Worm (Caenorhabditis elegans) whole organism, young adult: ENCODE results near the gene Y39G8B.2.
A peak's percentile ranks its signal among the peaks of the same experiment; 100 is the strongest.

Experiments used
- B0019.2 ChIP-seq: fragments of 200-800 bp; sonication (Bioruptor generic); conservative IDR thresholded peaks from 2 replicates; pipeline ENCODE4 v1.3.6; 2022; ENCODE audit warnings: missing genetic modification reagents, missing genetic modification characterization, missing compliant biosample characterization
- B0035.1 ChIP-seq: sonication (generic microtip); optimal IDR thresholded peaks from 2 replicates; lab custom pipeline; 2016; ENCODE audit warnings: missing genetic modification characterization, mild to moderate bottlenecking, missing compliant biosample characterization, missing genotype, missing genetic modification reagents
- B0261.1 ChIP-seq: sonication (generic microtip); optimal IDR thresholded peaks from 2 replicates; lab custom pipeline; 2016; ENCODE audit warnings: mild to moderate bottlenecking, missing genetic modification characterization, moderate library complexity, missing compliant biosample characterization
- B0336.3 ChIP-seq: fragments of 200-800 bp; sonication (Bioruptor generic); IDR thresholded peaks from 2 replicates; pipeline ENCODE4 v1.3.6; 2022; ENCODE audit warnings: missing genetic modification characterization, missing compliant biosample characterization
- C06A6.2 ChIP-seq: fragments of 200-800 bp; sonication (Bioruptor generic); conservative IDR thresholded peaks from 2 replicates; pipeline ENCODE4 v1.3.6; 2022; ENCODE audit warnings: missing genetic modification characterization, missing compliant biosample characterization
- C17E4.6 ChIP-seq: fragments of 200-800 bp; sonication (Bioruptor generic); IDR thresholded peaks from 2 replicates; pipeline ENCODE4 v1.3.6; 2022; ENCODE audit warnings: missing genetic modification reagents, missing genetic modification characterization, missing compliant biosample characterization
- D2030.7 ChIP-seq: fragments of 200-800 bp; sonication (Bioruptor generic); IDR thresholded peaks from 2 replicates; pipeline ENCODE4 v1.3.6; 2022; ENCODE audit warnings: missing genetic modification reagents, missing genetic modification characterization, missing compliant biosample characterization
- F22D6.2 ChIP-seq: sonication (generic microtip); optimal IDR thresholded peaks from 2 replicates; lab custom pipeline; 2016; ENCODE audit warnings: mild to moderate bottlenecking, missing genetic modification characterization, missing compliant biosample characterization
- F33H1.4 ChIP-seq: fragments of 200-800 bp; sonication (Bioruptor generic); IDR thresholded peaks from 2 replicates; pipeline ENCODE4 v1.3.6; 2022; ENCODE audit warnings: missing genetic modification reagents, missing genetic modification characterization, missing compliant biosample characterization
- F39B2.1 ChIP-seq: fragments of 200-800 bp; sonication (Bioruptor generic); IDR thresholded peaks from 2 replicates; pipeline ENCODE4 v1.3.6; 2022; ENCODE audit warnings: missing genetic modification reagents, missing genetic modification characterization, missing compliant biosample characterization
- F55B11.4 ChIP-seq: sonication (generic microtip); optimal IDR thresholded peaks from 2 replicates; lab custom pipeline; 2016; ENCODE audit warnings: missing compliant biosample characterization, missing genetic modification characterization, borderline replicate concordance; ENCODE audit not compliant: insufficient read depth
- F57A8.1 ChIP-seq: fragments of 200-800 bp; sonication (Bioruptor generic); optimal IDR thresholded peaks from 2 replicates; lab custom pipeline; 2018; ENCODE audit warnings: mild to moderate bottlenecking, missing genetic modification characterization, moderate library complexity, missing compliant biosample characterization
- K12H6.12 ChIP-seq: fragments of 200-800 bp; sonication (Bioruptor generic); optimal IDR thresholded peaks from 2 replicates; lab custom pipeline; 2018; ENCODE audit warnings: mild to moderate bottlenecking, missing genetic modification characterization, missing compliant biosample characterization
- T07F8.4 ChIP-seq: sonication (generic microtip); optimal IDR thresholded peaks from 2 replicates; lab custom pipeline; 2016; ENCODE audit warnings: mild to moderate bottlenecking, missing genetic modification characterization, moderate library complexity, missing compliant biosample characterization
- T26A5.8 ChIP-seq: sonication (generic microtip); optimal IDR thresholded peaks from 2 replicates; lab custom pipeline; 2016; ENCODE audit warnings: missing genetic modification characterization, missing compliant biosample characterization
- Y53F4B.3 ChIP-seq: fragments of 200-800 bp; sonication (Bioruptor generic); IDR thresholded peaks from 2 replicates; pipeline ENCODE4 v1.3.6; 2022; ENCODE audit warnings: missing genetic modification reagents, missing genetic modification characterization, missing compliant biosample characterization
- Y56A3A.18 ChIP-seq: fragments of 200-800 bp; sonication (Bioruptor generic); IDR thresholded peaks from 2 replicates; pipeline ENCODE4 v1.3.6; 2022; ENCODE audit warnings: missing genetic modification reagents, missing genetic modification characterization, missing compliant biosample characterization
- Y79H2A.3 ChIP-seq: fragments of 200-800 bp; sonication (Bioruptor generic); conservative IDR thresholded peaks from 2 replicates; pipeline ENCODE4 v1.3.6; 2022; ENCODE audit warnings: missing genetic modification reagents, missing genetic modification characterization, missing compliant biosample characterization
- Y95B8A.8 ChIP-seq: fragments of 200-800 bp; sonication (Bioruptor generic); IDR thresholded peaks from 2 replicates; pipeline ENCODE4 v1.3.6; 2022; ENCODE audit warnings: missing genetic modification reagents, missing genetic modification characterization, missing compliant biosample characterization
- ZK185.1 ChIP-seq: sonication (generic microtip); optimal IDR thresholded peaks from 2 replicates; lab custom pipeline; 2016; ENCODE audit warnings: mild to moderate bottlenecking, missing genetic modification characterization, missing compliant biosample characterization; ENCODE audit not compliant: poor library complexity, severe bottlenecking
- atf-7 ChIP-seq: sonication (generic microtip); optimal IDR thresholded peaks from 2 replicates; lab custom pipeline; 2017; ENCODE audit warnings: mild to moderate bottlenecking, missing genetic modification characterization, missing compliant biosample characterization
- attf-5 ChIP-seq: fragments of 200-800 bp; sonication (Bioruptor generic); optimal IDR thresholded peaks from 2 replicates; lab custom pipeline; 2018; ENCODE audit warnings: mild to moderate bottlenecking, missing genetic modification characterization, missing compliant biosample characterization
- attf-6 ChIP-seq: fragments of 200-800 bp; sonication (Bioruptor generic); IDR thresholded peaks from 2 replicates; pipeline ENCODE4 v1.3.6; 2022; ENCODE audit warnings: missing genetic modification reagents, missing genetic modification characterization, missing compliant biosample characterization
- bed-2 ChIP-seq: fragments of 200-800 bp; sonication (Bioruptor generic); IDR thresholded peaks from 2 replicates; pipeline ENCODE4 v1.3.6; 2022; ENCODE audit warnings: missing genetic modification reagents, missing genetic modification characterization, missing compliant biosample characterization
- cebp-2 ChIP-seq: fragments of 200-800 bp; sonication (Bioruptor generic); IDR thresholded peaks from 2 replicates; pipeline ENCODE4 v1.3.6; 2022; ENCODE audit warnings: missing genetic modification characterization, missing compliant biosample characterization
- ceh-100 ChIP-seq: fragments of 200-800 bp; sonication (Bioruptor generic); IDR thresholded peaks from 2 replicates; pipeline ENCODE4 v1.3.6; 2022; ENCODE audit warnings: missing genetic modification reagents, missing genetic modification characterization, missing compliant biosample characterization
- ceh-27 ChIP-seq: fragments of 200-800 bp; sonication (Bioruptor generic); optimal IDR thresholded peaks from 2 replicates; lab custom pipeline; 2018; ENCODE audit warnings: mild to moderate bottlenecking, missing genetic modification characterization, moderate library complexity, missing compliant biosample characterization
- dpl-1 ChIP-seq: fragments of 150-350 bp; optimal IDR thresholded peaks from 2 replicates; lab custom pipeline; 2014; ENCODE audit warnings: missing biosample characterization, missing genetic modification reagents, missing genetic modification characterization
- egrh-3 ChIP-seq: fragments of 200-800 bp; sonication (Bioruptor generic); IDR thresholded peaks from 2 replicates; pipeline ENCODE4 v1.3.6; 2022; ENCODE audit warnings: missing genetic modification reagents, missing genetic modification characterization, missing compliant biosample characterization
- fkh-3 ChIP-seq: sonication (generic microtip); optimal IDR thresholded peaks from 2 replicates; lab custom pipeline; 2016; ENCODE audit warnings: mild to moderate bottlenecking, missing genetic modification characterization, missing compliant biosample characterization
- lin-40 ChIP-seq: sonication (generic microtip); optimal IDR thresholded peaks from 2 replicates; lab custom pipeline; 2016; ENCODE audit warnings: missing genetic modification characterization, mild to moderate bottlenecking, missing compliant biosample characterization, missing genotype, missing genetic modification reagents
- lin-54 ChIP-seq: fragments of 200-800 bp; sonication (Bioruptor generic); optimal IDR thresholded peaks from 2 replicates; lab custom pipeline; 2018; ENCODE audit warnings: mild to moderate bottlenecking, missing genetic modification characterization, missing compliant biosample characterization
- lsl-1 ChIP-seq: fragments of 200-800 bp; sonication (Bioruptor generic); optimal IDR thresholded peaks from 2 replicates; lab custom pipeline; 2018; ENCODE audit warnings: mild to moderate bottlenecking, missing genetic modification characterization, moderate library complexity, missing compliant biosample characterization
- madf-10 ChIP-seq: sonication (generic microtip); optimal IDR thresholded peaks from 2 replicates; lab custom pipeline; 2016; ENCODE audit warnings: mild to moderate bottlenecking, missing genetic modification characterization, missing compliant biosample characterization
- madf-8 ChIP-seq: fragments of 200-800 bp; sonication (Bioruptor generic); conservative IDR thresholded peaks from 2 replicates; pipeline ENCODE4 v1.3.6; 2022; ENCODE audit warnings: missing genetic modification reagents, missing genetic modification characterization, missing compliant biosample characterization
- mxl-1 ChIP-seq: sonication (generic microtip); optimal IDR thresholded peaks from 2 replicates; lab custom pipeline; 2016; ENCODE audit warnings: missing genetic modification characterization, missing compliant biosample characterization
- nfya-1 ChIP-seq: sonication (generic microtip); optimal IDR thresholded peaks from 2 replicates; lab custom pipeline; 2017; ENCODE audit warnings: antibody characterized with exemption, missing compliant biosample characterization, missing genetic modification characterization, borderline replicate concordance; ENCODE audit not compliant: insufficient read depth
- nfya-2 ChIP-seq: fragments of 200-800 bp; sonication (Bioruptor generic); IDR thresholded peaks from 2 replicates; pipeline ENCODE4 v1.3.6; 2022; ENCODE audit warnings: missing genetic modification reagents, missing genetic modification characterization, missing compliant biosample characterization
- nfyb-1 ChIP-seq: fragments of 200-800 bp; sonication (Bioruptor generic); IDR thresholded peaks from 2 replicates; pipeline ENCODE4 v1.3.6; 2022; ENCODE audit warnings: missing genetic modification reagents, missing genetic modification characterization, missing compliant biosample characterization
- nhr-120 ChIP-seq: fragments of 200-800 bp; sonication (Bioruptor generic); IDR thresholded peaks from 2 replicates; pipeline ENCODE4 v1.3.6; 2022; ENCODE audit warnings: missing genetic modification characterization, missing compliant biosample characterization
- nhr-80 ChIP-seq: sonication (generic microtip); optimal IDR thresholded peaks from 2 replicates; lab custom pipeline; 2016; ENCODE audit warnings: missing genetic modification characterization, missing compliant biosample characterization
- sdz-38 ChIP-seq: sonication (generic microtip); optimal IDR thresholded peaks from 2 replicates; lab custom pipeline; 2016; ENCODE audit warnings: missing genotype, missing genetic modification characterization, missing compliant biosample characterization
- snpc-1.3 ChIP-seq: sonication (generic microtip); optimal IDR thresholded peaks from 2 replicates; lab custom pipeline; 2017; ENCODE audit warnings: missing genetic modification characterization, mild to moderate bottlenecking, missing compliant biosample characterization, antibody characterized with exemption, moderate library complexity, missing genotype, missing genetic modification reagents; ENCODE audit not compliant: insufficient read depth
- snpc-4 ChIP-seq, 5 experiments: fragments of 150-350 bp in 1 of 5; sonication (generic microtip) in 4 of 5; optimal IDR thresholded peaks; 2 replicates each; lab custom pipeline; 2014 to 2018; ENCODE audit warnings: missing genetic modification characterization in 5 of 5, missing biosample characterization in 3 of 5, antibody characterized with exemption in 2 of 5, mild to moderate bottlenecking in 2 of 5, missing compliant biosample characterization in 2 of 5, missing genotype in 2 of 5, moderate library complexity in 2 of 5, missing genetic modification reagents in 1 of 5
- sptf-2 ChIP-seq: fragments of 200-800 bp; sonication (Bioruptor generic); optimal IDR thresholded peaks from 2 replicates; lab custom pipeline; 2018; ENCODE audit warnings: mild to moderate bottlenecking, missing genetic modification characterization, missing compliant biosample characterization
- unc-130 ChIP-seq: sonication (generic microtip); optimal IDR thresholded peaks from 2 replicates; lab custom pipeline; 2016; ENCODE audit warnings: missing genetic modification reagents, missing genetic modification characterization, missing compliant biosample characterization
- ztf-3 ChIP-seq: fragments of 200-800 bp; sonication (Bioruptor generic); optimal IDR thresholded peaks from 2 replicates; lab custom pipeline; 2018; ENCODE audit warnings: mild to moderate bottlenecking, missing genetic modification characterization, missing compliant biosample characterization
- ztf-6 ChIP-seq: fragments of 200-800 bp; sonication (Bioruptor generic); IDR thresholded peaks from 2 replicates; pipeline ENCODE4 v1.3.6; 2022; ENCODE audit warnings: missing genetic modification reagents, missing genetic modification characterization, missing compliant biosample characterization

Gene Y39G8B.2

DNA sequence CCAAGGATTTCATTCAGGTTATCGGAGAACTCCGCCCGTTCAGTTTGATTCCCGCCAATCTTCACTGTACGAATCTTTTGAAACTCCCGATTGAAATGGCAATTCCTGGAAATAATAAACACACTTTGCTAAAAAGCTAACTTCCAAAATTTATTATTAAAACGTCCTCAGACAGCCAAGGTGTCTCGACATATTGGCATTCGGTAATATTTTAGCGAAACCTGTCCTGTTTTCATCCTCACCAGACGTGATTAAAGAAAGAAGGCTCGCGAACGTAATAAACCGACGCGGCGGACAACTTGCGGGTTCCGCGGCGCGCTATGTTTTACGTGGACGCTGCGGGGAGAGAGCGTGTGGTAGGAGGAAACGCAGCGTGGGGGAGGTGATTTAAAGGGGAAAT lies 42.2 kb upstream of the Y39G8B.2 start:
- TF ChIP-seq ztf-3 (GFP tag; lab: Kevin White, UChicago) (peak; percentile 43), D2030.7 (GFP tag; lab: Robert Waterston, UW) (peak; percentile 96), Y79H2A.3 (GFP tag; lab: Robert Waterston, UW) (peak; percentile 62; the same call in 1 of the 2 replicates), K12H6.12 (tag; lab: Kevin White, UChicago) (peak; percentile 31), Y95B8A.8 (GFP tag; lab: Robert Waterston, UW) (peak; percentile 10; the same call in 1 of the 2 replicates), F57A8.1 (GFP tag; lab: Kevin White, UChicago) (no peak), B0035.1 (tag; lab: Kevin White, UChicago) (peak; percentile 37), lsl-1 (GFP tag; lab: Kevin White, UChicago) (peak; percentile 80), fkh-3 (tag; lab: Kevin White, UChicago) (peak; percentile 28), cebp-2 (no peak), F22D6.2 (tag; lab: Kevin White, UChicago) (peak; percentile 54), mxl-1 (tag; lab: Kevin White, UChicago) (no peak), attf-5 (GFP tag; lab: Kevin White, UChicago) (peak; percentile 12), attf-6 (GFP tag; lab: Robert Waterston, UW) (peak; percentile 96), madf-10 (tag; lab: Kevin White, UChicago) (peak; percentile 48), snpc-1.3 (peak; percentile 97), C06A6.2 (GFP tag; lab: Robert Waterston, UW) (0 out of 2 replicates have a peak, but pooled peaks have one; percentile 27), lin-40 (tag; lab: Kevin White, UChicago) (peak; percentile 89), F33H1.4 (GFP tag; lab: Robert Waterston, UW) (peak; percentile 71), ceh-100 (peak; percentile 80), nfyb-1 (GFP tag; lab: Robert Waterston, UW) (peak; percentile 93), ceh-27 (GFP tag; lab: Kevin White, UChicago) (peak; percentile 39), T07F8.4 (tag; lab: Kevin White, UChicago) (peak; percentile 39), bed-2 (no peak), lin-54 (peak; percentile 85), ztf-6 (GFP tag; lab: Robert Waterston, UW) (no peak), B0261.1 (peak; percentile 36), Y56A3A.18 (peak; percentile 93), nfya-1 (tag; lab: Kevin White, UChicago) (no peak), atf-7 (tag; lab: Kevin White, UChicago) (peak; percentile 78), B0019.2 (GFP tag; lab: Robert Waterston, UW) (no peak), sdz-38 (tag; lab: Kevin White, UChicago) (no peak), C17E4.6 (GFP tag; lab: Robert Waterston, UW) (peak; percentile 74; the same call in 1 of the 2 replicates), T26A5.8 (tag; lab: Kevin White, UChicago) (peak; percentile 78), unc-130 (peak; percentile 60), Y53F4B.3 (GFP tag; lab: Robert Waterston, UW) (peak; percentile 34; the same call in 1 of the 2 replicates), nfya-2 (GFP tag; lab: Robert Waterston, UW) (no peak), dpl-1 (peak; percentile 3), ZK185.1 (tag; lab: Kevin White, UChicago) (peak; percentile 39), madf-8 (GFP tag; lab: Robert Waterston, UW) (peak; percentile 63), B0336.3 (GFP tag; lab: Robert Waterston, UW) (peak; percentile 93), egrh-3 (GFP tag; lab: Robert Waterston, UW) (peak; percentile 39; the same call in 1 of the 2 replicates), snpc-4 (GFP tag; optimal IDR thresholded peaks at IDR 0.05; lab: Kevin White, UChicago) (peak; percentile 99), snpc-4 (tag; optimal IDR thresholded peaks at IDR 0.05; lab: Kevin White, UChicago) (peak; percentile 99 to 100 (median 100)), nhr-80 (tag; lab: Kevin White, UChicago) (peak; percentile 27), F39B2.1 (no peak), nhr-120 (GFP tag; lab: Robert Waterston, UW) (no peak), sptf-2 (GFP tag; lab: Kevin White, UChicago) (peak; percentile 46), F55B11.4 (tag; lab: Kevin White, UChicago) (no peak)
